Fruit fly (Drosophila melanogaster) S2 (cell line): Measurements from ENCODE around the gene TpnC25D.

Experiments
- CG8478 ChIP-seq: fragments of >200 bp; optimal IDR thresholded peaks from 2 replicates; lab custom pipeline; 2018
- CTCF ChIP-seq, 2 experiments: fragments of >200 bp; optimal IDR thresholded peaks; 2 replicates each; lab custom pipeline; 2018

DNA sequence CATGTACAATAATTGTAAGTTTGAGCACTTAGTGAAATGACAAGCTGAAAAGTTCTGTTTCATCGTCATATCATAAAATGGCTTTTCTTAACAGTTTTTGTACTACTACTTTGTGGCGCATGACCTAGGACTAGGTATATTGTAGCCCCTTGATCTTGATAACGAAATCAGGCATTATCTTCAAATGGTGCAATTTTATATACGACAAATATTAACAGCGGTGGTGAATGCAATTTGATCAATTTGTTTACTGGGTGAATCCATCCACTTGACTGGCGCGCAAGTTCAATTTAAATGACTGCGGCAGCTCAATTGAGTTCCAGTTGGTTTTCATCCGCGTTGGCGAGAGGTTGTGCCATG is 6.4 kb upstream of the TpnC25D start, which contains the start of gene Cyp28d1:
- TF ChIP-seq CG8478 (lab: Kevin White, UChicago) (no peak), CTCF (optimal IDR thresholded peaks at IDR 0.05; lab: Kevin White, UChicago) (no peak)
